Worm (Caenorhabditis elegans) whole organism, L4/young adult: ENCODE results near the gene aco-1.

Experiments used
- W03F9.2 ChIP-seq: fragments of 150-350 bp; optimal IDR thresholded peaks from 2 replicates; lab custom pipeline; 2014; ENCODE audit warnings: missing biosample characterization, missing genetic modification characterization
- dao-5 ChIP-seq: sonication (generic microtip); optimal IDR thresholded peaks from 2 replicates; lab custom pipeline; 2016; ENCODE audit warnings: missing genotype, missing genetic modification characterization, moderate library complexity, missing compliant biosample characterization
- him-1 ChIP-seq: sonication (generic microtip); optimal IDR thresholded peaks from 2 replicates; lab custom pipeline; 2016; ENCODE audit warnings: missing genotype, missing genetic modification reagents, missing genetic modification characterization, missing compliant biosample characterization

Gene aco-1

DNA sequence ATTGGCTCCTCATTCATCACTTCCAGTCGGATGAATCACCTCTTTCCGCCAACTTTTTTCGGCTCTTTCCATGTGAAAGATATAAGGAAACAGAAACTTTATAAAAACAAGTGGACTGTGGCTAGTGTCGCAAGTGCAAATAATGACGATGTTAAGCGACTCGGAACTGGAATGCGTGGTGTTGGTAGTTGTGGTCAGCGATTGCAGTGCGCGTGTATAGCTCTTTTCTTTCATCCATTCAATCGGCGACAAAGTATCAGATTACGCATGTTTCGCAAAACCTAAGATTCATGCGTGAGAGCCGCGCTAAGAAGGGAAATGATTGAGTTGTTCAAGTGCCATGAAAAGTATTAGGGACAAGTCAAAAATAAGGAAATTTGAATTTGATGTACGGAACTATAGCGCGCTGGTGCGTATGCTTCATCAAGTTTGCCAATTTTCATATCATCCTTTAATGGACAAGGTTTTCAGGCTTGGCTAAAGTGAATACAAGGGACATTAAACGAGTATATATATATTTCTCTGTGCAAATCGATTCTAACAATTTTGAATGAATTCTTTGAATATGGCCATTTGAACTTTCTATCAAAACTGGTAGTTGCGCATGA is 48.2 kb downstream of the aco-1 start:
- TF ChIP-seq W03F9.2 (tag; lab: Kevin White, UChicago) (no peak), dao-5 (no peak), him-1 (no peak)

ce11 chrX:11392924-11393323 is 53.2 kb downstream of the aco-1 start, which contains the start of gene prx-12:
TSS of gene prx-12 (plus strand) at chrX:11393294.
- no peak for TF ChIP-seq him-1
- TF ChIP-seq W03F9.2 (tag; lab: Kevin White, UChicago), result no peak
- TF ChIP-seq dao-5, result no peak
